Fruit fly (Drosophila melanogaster) whole organism, prepupa: ENCODE measurements around the gene CG11723.

Experiments used
- Blimp-1 ChIP-seq: fragments of 200-800 bp; sonication (Bioruptor generic); optimal IDR thresholded peaks from 3 replicates; lab custom pipeline; 2017; ENCODE audit warnings: missing biosample characterization, missing genetic modification characterization, mild to moderate bottlenecking, moderate library complexity, missing genetic modification reagents
- CG10631 ChIP-seq: fragments of 200-800 bp; sonication (Bioruptor generic); optimal IDR thresholded peaks from 2 replicates; lab custom pipeline; 2016; ENCODE audit warnings: missing biosample characterization, missing genetic modification characterization
- CG10669 ChIP-seq: fragments of 200-800 bp; sonication (Bioruptor generic); optimal IDR thresholded peaks from 3 replicates; lab custom pipeline; 2018; ENCODE audit warnings: missing biosample characterization, mild to moderate bottlenecking, missing genetic modification characterization, moderate library complexity
- CG11294 ChIP-seq: fragments of 200-800 bp; sonication (Bioruptor generic); IDR thresholded peaks from 2 replicates; pipeline ENCODE4 v1.3.6; 2022; ENCODE audit warnings: missing biosample characterization, missing genetic modification characterization
- CG11902 ChIP-seq: fragments of 200-800 bp; sonication (Bioruptor generic); optimal IDR thresholded peaks from 3 replicates; lab custom pipeline; 2016; ENCODE audit warnings: missing biosample characterization, missing genetic modification characterization
- CG16779 ChIP-seq: fragments of 200-800 bp; sonication (Bioruptor generic); optimal IDR thresholded peaks from 3 replicates; lab custom pipeline; 2017; ENCODE audit warnings: missing biosample characterization, mild to moderate bottlenecking, missing genetic modification characterization
- CG3032 ChIP-seq: fragments of 200-800 bp; optimal IDR thresholded peaks from 2 replicates; lab custom pipeline; 2019; ENCODE audit warnings: missing biosample characterization, mild to moderate bottlenecking, missing genetic modification characterization, moderate library complexity
- CG32006 ChIP-seq: fragments of 200-800 bp; sonication (Bioruptor generic); optimal IDR thresholded peaks from 3 replicates; lab custom pipeline; 2017; ENCODE audit warnings: missing biosample characterization, mild to moderate bottlenecking, missing genetic modification characterization
- CG34406 ChIP-seq: fragments of 200-800 bp; sonication (Bioruptor generic); optimal IDR thresholded peaks from 3 replicates; lab custom pipeline; 2016; ENCODE audit warnings: missing biosample characterization, missing genetic modification characterization
- CG3919 ChIP-seq: fragments of 200-800 bp; sonication (Bioruptor generic); optimal IDR thresholded peaks from 3 replicates; lab custom pipeline; 2016; ENCODE audit warnings: missing biosample characterization, missing genetic modification characterization
- CG4318 ChIP-seq: fragments of 200-800 bp; sonication (Bioruptor generic); optimal IDR thresholded peaks from 3 replicates; lab custom pipeline; 2017; ENCODE audit warnings: missing biosample characterization, mild to moderate bottlenecking, missing genetic modification characterization
- CG6163 ChIP-seq: fragments of 200-800 bp; sonication (Bioruptor generic); IDR thresholded peaks from 3 replicates; pipeline ENCODE4 v1.3.6; 2022; ENCODE audit warnings: missing biosample characterization, missing genetic modification characterization
- CG6276 ChIP-seq: fragments of 200-800 bp; sonication (Bioruptor generic); optimal IDR thresholded peaks from 2 replicates; lab custom pipeline; 2017; ENCODE audit warnings: missing biosample characterization, mild to moderate bottlenecking, missing genetic modification characterization
- CG6792 ChIP-seq: fragments of 200-800 bp; sonication (Bioruptor generic); optimal IDR thresholded peaks from 3 replicates; lab custom pipeline; 2016; ENCODE audit warnings: missing biosample characterization, missing genetic modification characterization
- CG6808 ChIP-seq: fragments of 200-800 bp; sonication (Bioruptor generic); optimal IDR thresholded peaks from 3 replicates; lab custom pipeline; 2017; ENCODE audit warnings: missing biosample characterization, missing genetic modification characterization, mild to moderate bottlenecking, moderate library complexity, missing genetic modification reagents
- CG8119 ChIP-seq: fragments of 200-800 bp; sonication (Bioruptor generic); IDR thresholded peaks from 3 replicates; pipeline ENCODE4 v1.3.6; 2022; ENCODE audit warnings: missing biosample characterization, missing genetic modification characterization
- CG8319 ChIP-seq: fragments of 200-800 bp; sonication (Bioruptor generic); optimal IDR thresholded peaks from 3 replicates; lab custom pipeline; 2016; ENCODE audit warnings: missing biosample characterization, missing genetic modification characterization
- CG8632 ChIP-seq: fragments of 200-800 bp; sonication (Bioruptor generic); optimal IDR thresholded peaks from 3 replicates; lab custom pipeline; 2016; ENCODE audit warnings: missing biosample characterization, missing genetic modification characterization
- CG9139 ChIP-seq: fragments of 200-800 bp; sonication (Bioruptor generic); optimal IDR thresholded peaks from 3 replicates; lab custom pipeline; 2017; ENCODE audit warnings: missing biosample characterization, mild to moderate bottlenecking, missing genetic modification characterization
- Eip75B ChIP-seq: fragments of 200-800 bp; sonication (Bioruptor generic); optimal IDR thresholded peaks from 3 replicates; lab custom pipeline; 2016; ENCODE audit warnings: missing biosample characterization, missing genetic modification characterization
- Eip93F ChIP-seq: fragments of 200-800 bp; sonication (Bioruptor generic); optimal IDR thresholded peaks from 2 replicates; lab custom pipeline; 2016; ENCODE audit warnings: missing biosample characterization, mild to moderate bottlenecking, missing genetic modification characterization
- Ets21C ChIP-seq: fragments of 200-800 bp; sonication (Bioruptor generic); optimal IDR thresholded peaks from 3 replicates; lab custom pipeline; 2016; ENCODE audit warnings: missing biosample characterization, missing genetic modification characterization
- Hr38 ChIP-seq: sonication (Bioruptor generic); optimal IDR thresholded peaks from 2 replicates; lab custom pipeline; 2016; ENCODE audit warnings: missing biosample characterization, missing genetic modification characterization
- Hr39 ChIP-seq: fragments of 200-800 bp; sonication (Bioruptor generic); optimal IDR thresholded peaks from 2 replicates; lab custom pipeline; 2016; ENCODE audit warnings: missing biosample characterization, missing genetic modification characterization
- Hr4 ChIP-seq: fragments of 200-800 bp; sonication (Bioruptor generic); optimal IDR thresholded peaks from 3 replicates; lab custom pipeline; 2016; ENCODE audit warnings: missing biosample characterization, missing genetic modification characterization
- Lpt ChIP-seq: fragments of 200-800 bp; sonication (Bioruptor generic); optimal IDR thresholded peaks from 3 replicates; lab custom pipeline; 2016; ENCODE audit warnings: missing biosample characterization, missing genetic modification characterization
- Met ChIP-seq: fragments of 200-800 bp; sonication (Bioruptor generic); optimal IDR thresholded peaks from 3 replicates; lab custom pipeline; 2016; ENCODE audit warnings: missing biosample characterization, missing genetic modification characterization
- OdsH ChIP-seq: fragments of 200-800 bp; sonication (Bioruptor generic); optimal IDR thresholded peaks from 3 replicates; lab custom pipeline; 2016; ENCODE audit warnings: missing biosample characterization, missing genetic modification characterization
- Sox102F ChIP-seq: fragments of 200-800 bp; sonication (Bioruptor generic); optimal IDR thresholded peaks from 2 replicates; lab custom pipeline; 2016; ENCODE audit warnings: missing biosample characterization, mild to moderate bottlenecking, missing genetic modification characterization
- Sox14 ChIP-seq: fragments of 200-800 bp; sonication (Bioruptor generic); optimal IDR thresholded peaks from 3 replicates; lab custom pipeline; 2016; ENCODE audit warnings: missing biosample characterization, missing genetic modification characterization
- Sox15 ChIP-seq: fragments of 200-800 bp; sonication (Bioruptor generic); optimal IDR thresholded peaks from 3 replicates; lab custom pipeline; 2016; ENCODE audit warnings: missing biosample characterization, missing genetic modification characterization
- achi ChIP-seq: fragments of 200-800 bp; sonication (Bioruptor generic); optimal IDR thresholded peaks from 3 replicates; lab custom pipeline; 2016; ENCODE audit warnings: missing biosample characterization, missing genetic modification characterization
- acj6 ChIP-seq: fragments of 200-800 bp; sonication (Bioruptor generic); optimal IDR thresholded peaks from 3 replicates; lab custom pipeline; 2016; ENCODE audit warnings: missing biosample characterization, missing genetic modification characterization
- dac ChIP-seq: fragments of 200-800 bp; sonication (Bioruptor generic); optimal IDR thresholded peaks from 2 replicates; lab custom pipeline; 2017; ENCODE audit warnings: missing biosample characterization, mild to moderate bottlenecking, missing genetic modification characterization
- dsx ChIP-seq: fragments of 200-800 bp; optimal IDR thresholded peaks from 3 replicates; lab custom pipeline; 2019; ENCODE audit warnings: missing biosample characterization, mild to moderate bottlenecking, missing genetic modification characterization, moderate library complexity; ENCODE audit not compliant: poor library complexity, severe bottlenecking
- eg ChIP-seq: fragments of 200-800 bp; sonication (Bioruptor generic); IDR thresholded peaks from 3 replicates; pipeline ENCODE4 v1.3.6; 2022; ENCODE audit warnings: missing biosample characterization, missing genetic modification characterization
- esn ChIP-seq: fragments of 200-800 bp; sonication (Bioruptor generic); optimal IDR thresholded peaks from 2 replicates; lab custom pipeline; 2016; ENCODE audit warnings: missing biosample characterization, mild to moderate bottlenecking, missing genetic modification characterization, moderate library complexity
- fd59A ChIP-seq: fragments of 200-800 bp; sonication (Bioruptor generic); optimal IDR thresholded peaks from 2 replicates; lab custom pipeline; 2017; ENCODE audit warnings: missing biosample characterization, mild to moderate bottlenecking, missing genetic modification characterization, missing genetic modification reagents
- fd85E ChIP-seq: fragments of 200-800 bp; sonication (Bioruptor generic); optimal IDR thresholded peaks from 3 replicates; lab custom pipeline; 2016; ENCODE audit warnings: missing biosample characterization, missing genetic modification characterization
- pdm3 ChIP-seq: fragments of 200-800 bp; sonication (Bioruptor generic); optimal IDR thresholded peaks from 3 replicates; lab custom pipeline; 2016; ENCODE audit warnings: missing biosample characterization, missing genetic modification characterization
- salr ChIP-seq, 2 experiments: fragments of 200-800 bp; sonication (Bioruptor generic); optimal IDR thresholded peaks; 3 replicates each; lab custom pipeline; 2016 to 2018; ENCODE audit warnings: missing biosample characterization in 2 of 2, missing genetic modification characterization in 2 of 2, mild to moderate bottlenecking in 1 of 2
- spab ChIP-seq: fragments of 200-800 bp; sonication (Bioruptor generic); optimal IDR thresholded peaks from 2 replicates; lab custom pipeline; 2017; ENCODE audit warnings: missing biosample characterization, mild to moderate bottlenecking, missing genetic modification characterization, missing genetic modification reagents
- ss ChIP-seq, 2 experiments: fragments of 200-800 bp; sonication (Bioruptor generic); optimal IDR thresholded peaks; 2 replicates in 1 of 2; 3 replicates in 1 of 2; lab custom pipeline; 2017 to 2018; ENCODE audit warnings: mild to moderate bottlenecking in 2 of 2, missing biosample characterization in 2 of 2, missing genetic modification characterization in 2 of 2, moderate library complexity in 1 of 2
- svp ChIP-seq: fragments of 200-800 bp; sonication (Bioruptor generic); peaks from one replicate; lab custom pipeline; 2016; ENCODE audit warnings: missing biosample characterization, missing genetic modification characterization
- vri ChIP-seq: fragments of 200-800 bp; sonication (Bioruptor generic); optimal IDR thresholded peaks from 3 replicates; lab custom pipeline; 2016; ENCODE audit warnings: missing biosample characterization, mild to moderate bottlenecking, missing genetic modification characterization

Gene CG11723

DNA sequence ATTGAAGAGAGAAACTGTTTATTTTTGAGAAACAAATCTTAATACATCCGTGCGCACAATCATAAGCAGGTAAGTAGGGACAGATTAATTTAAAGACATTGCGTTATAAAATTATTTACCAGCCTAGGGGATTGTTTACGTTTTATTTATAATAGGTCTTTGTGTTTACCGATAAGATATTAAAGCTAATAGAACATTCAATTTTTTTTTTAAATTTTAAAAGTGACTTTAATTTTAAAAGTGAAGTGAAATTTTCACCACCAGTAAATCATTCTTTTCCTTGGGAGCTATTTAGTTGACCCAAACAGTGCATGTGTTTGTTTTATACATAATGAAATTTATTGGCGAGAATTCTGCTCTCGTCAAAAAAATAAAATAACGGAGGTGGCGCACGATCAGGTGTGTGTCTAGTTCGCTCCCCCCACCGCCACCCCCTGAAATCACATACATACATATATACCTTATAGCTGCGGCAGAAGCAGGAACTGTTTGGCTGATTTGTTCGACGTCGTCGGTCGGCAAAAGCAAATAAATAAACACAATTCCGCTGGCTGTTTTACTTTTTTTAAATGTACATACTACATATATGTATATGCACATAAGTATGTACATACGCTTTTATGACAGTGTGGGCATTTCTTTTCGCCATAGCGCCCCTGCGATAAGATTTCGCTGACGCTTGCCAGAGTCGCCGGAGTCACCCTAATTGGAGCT lies 29.0 kb upstream of the CG11723 start (continued):
- TF ChIP-seq salr (GFP tag; optimal IDR thresholded peaks at IDR 0.05; lab: Kevin White, UChicago) (peak in 1 of 2 experiments; percentile 61), CG8319 (GFP tag; lab: Kevin White, UChicago) (peak; percentile 20), Eip75B (GFP tag; lab: Kevin White, UChicago) (peak; percentile 60), CG6163 (GFP tag; lab: Robert Waterston, UW) (peak; percentile 36), CG10631 (GFP tag; lab: Kevin White, UChicago) (peak; percentile 37), dsx (peak; percentile 0), dac (GFP tag; lab: Kevin White, UChicago) (no peak), CG6792 (GFP tag; lab: Kevin White, UChicago) (peak; percentile 27), CG9139 (GFP tag; lab: Kevin White, UChicago) (peak; percentile 35), Hr4 (GFP tag; lab: Kevin White, UChicago) (peak; percentile 52), CG6808 (GFP tag; lab: Kevin White, UChicago) (peak; percentile 35), svp (peak; percentile 80), Blimp-1 (GFP tag; lab: Kevin White, UChicago) (peak; percentile 30), Hr38 (GFP tag; lab: Kevin White, UChicago) (no peak), Sox15 (GFP tag; lab: Kevin White, UChicago) (peak; percentile 39), Sox14 (GFP tag; lab: Kevin White, UChicago) (peak; percentile 49), CG8119 (GFP tag; lab: Robert Waterston, UW) (peak; percentile 25; the same call in 1 of the 3 replicates), CG34406 (GFP tag; lab: Kevin White, UChicago) (peak; percentile 68), esn (GFP tag; lab: Kevin White, UChicago) (peak; percentile 67), fd85E (GFP tag; lab: Kevin White, UChicago) (no peak), pdm3 (peak; percentile 62), eg (peak; percentile 52; the same call in 2 of the 3 replicates)
- TF ChIP-seq, all 60 proteins: peak for 51

- TF ChIP-seq Met, result peak; percentile 60
- TF ChIP-seq CG8119 (GFP tag; lab: Robert Waterston, UW), result peak; percentile 27; the same call in 1 of the 3 replicates
- TF ChIP-seq CG11902 (GFP tag; lab: Kevin White, UChicago), result no peak
- no peak for TF ChIP-seq CG4318 (GFP tag; lab: Kevin White, UChicago)
- TF ChIP-seq CG6808 (GFP tag; lab: Kevin White, UChicago), result peak; percentile 17
- TF ChIP-seq Hr39 (GFP tag; lab: Kevin White, UChicago), result peak; percentile 7
- no peak for TF ChIP-seq Blimp-1 (GFP tag; lab: Kevin White, UChicago)
- TF ChIP-seq CG3919 (GFP tag; lab: Kevin White, UChicago), result no peak
- peak; percentile 71 for TF ChIP-seq Lpt (GFP tag; lab: Kevin White, UChicago)
- peak; percentile 30 for TF ChIP-seq CG9139 (GFP tag; lab: Kevin White, UChicago)
- peak; percentile 63 for TF ChIP-seq OdsH (GFP tag; lab: Kevin White, UChicago)
- peak; percentile 28 for TF ChIP-seq pdm3
- no peak for TF ChIP-seq fd59A (GFP tag; lab: Kevin White, UChicago)
- TF ChIP-seq achi (GFP tag; lab: Kevin White, UChicago), result no peak
- no peak for TF ChIP-seq CG10669
- TF ChIP-seq CG34406 (GFP tag; lab: Kevin White, UChicago), result no peak
- TF ChIP-seq CG32006 (GFP tag; lab: Kevin White, UChicago), result peak; percentile 9
- TF ChIP-seq ss (GFP tag; optimal IDR thresholded peaks at IDR 0.05; lab: Kevin White, UChicago), result peak; percentile 45 to 71
- TF ChIP-seq CG11294 (GFP tag; lab: Robert Waterston, UW), result no peak
- no peak for TF ChIP-seq Eip93F (GFP tag; lab: Kevin White, UChicago)
- no peak for TF ChIP-seq Ets21C (GFP tag; lab: Kevin White, UChicago)
- peak; percentile 60; the same call in 2 of the 3 replicates for TF ChIP-seq CG6163 (GFP tag; lab: Robert Waterston, UW)
- peak; percentile 18 for TF ChIP-seq spab (GFP tag; lab: Kevin White, UChicago)
- TF ChIP-seq Sox102F, result peak; percentile 21
- TF ChIP-seq CG3032 (tag; lab: Kevin White, UChicago), result no peak
- TF ChIP-seq vri (GFP tag; lab: Kevin White, UChicago), result peak; percentile 51
- peak; percentile 4 for TF ChIP-seq CG16779 (tag; lab: Kevin White, UChicago)
- no peak for TF ChIP-seq Hr4 (GFP tag; lab: Kevin White, UChicago)
- TF ChIP-seq salr (GFP tag; optimal IDR thresholded peaks at IDR 0.05; lab: Kevin White, UChicago), result peak in 1 of 2 experiments; percentile 12
- no peak for TF ChIP-seq CG6276
- peak; percentile 55 for TF ChIP-seq esn (GFP tag; lab: Kevin White, UChicago)
- TF ChIP-seq acj6, result peak; percentile 52
- TF ChIP-seq CG6792 (GFP tag; lab: Kevin White, UChicago), result peak; percentile 48
- TF ChIP-seq CG8632 (GFP tag; lab: Kevin White, UChicago), result peak; percentile 29
Observed at dm6 chr2L:2175090-2175830, 28.2 kb upstream of the CG11723 start.
